Worm (Caenorhabditis elegans) whole organism, L2 larva: ENCODE results near the gene nuo-3.

ENCODE experiments used
- C34F6.9 ChIP-seq: fragments of 150-350 bp; optimal IDR thresholded peaks from 2 replicates; lab custom pipeline; 2014; ENCODE audit warnings: missing biosample characterization, missing genetic modification characterization
- F13H6.1 ChIP-seq: sonication (generic microtip); optimal IDR thresholded peaks from 2 replicates; lab custom pipeline; 2016; ENCODE audit warnings: missing genetic modification characterization, missing compliant biosample characterization
- R02D3.7 ChIP-seq: fragments of 150-350 bp; optimal IDR thresholded peaks from 2 replicates; lab custom pipeline; 2014; ENCODE audit warnings: missing biosample characterization, missing genetic modification characterization
- Y55F3AM.14 ChIP-seq: fragments of 200-800 bp; sonication (Bioruptor generic); optimal IDR thresholded peaks from 2 replicates; lab custom pipeline; 2018; ENCODE audit warnings: mild to moderate bottlenecking, missing genetic modification characterization, missing compliant biosample characterization
- ZK546.5 ChIP-seq: sonication (generic microtip); optimal IDR thresholded peaks from 2 replicates; lab custom pipeline; 2017; ENCODE audit warnings: missing biosample characterization, missing genetic modification characterization
- alr-1 ChIP-seq: fragments of 150-350 bp; optimal IDR thresholded peaks from 2 replicates; lab custom pipeline; 2014; ENCODE audit warnings: missing biosample characterization, missing genetic modification characterization
- aly-2 ChIP-seq: fragments of 150-350 bp; optimal IDR thresholded peaks from 2 replicates; lab custom pipeline; 2014; ENCODE audit warnings: missing biosample characterization, missing genetic modification characterization
- ama-1 ChIP-seq: fragments of 150-350 bp; optimal IDR thresholded peaks from 2 replicates; lab custom pipeline; 2018; ENCODE audit warnings: inconsistent platforms
- blmp-1 ChIP-seq: sonication (generic microtip); optimal IDR thresholded peaks from 2 replicates; lab custom pipeline; 2017; ENCODE audit warnings: missing genetic modification characterization, mild to moderate bottlenecking, missing compliant biosample characterization, antibody characterized with exemption, moderate library complexity; ENCODE audit not compliant: insufficient read depth
- ceh-16 ChIP-seq: fragments of 150-350 bp; optimal IDR thresholded peaks from 2 replicates; lab custom pipeline; 2014; ENCODE audit warnings: missing biosample characterization, missing genetic modification characterization
- ceh-82 ChIP-seq: fragments of 150-350 bp; optimal IDR thresholded peaks from 2 replicates; lab custom pipeline; 2014; ENCODE audit warnings: missing biosample characterization, missing genetic modification characterization
- crh-2 ChIP-seq: sonication (generic microtip); optimal IDR thresholded peaks from 2 replicates; lab custom pipeline; 2017; ENCODE audit warnings: missing biosample characterization, missing genetic modification characterization
- egl-27 ChIP-seq: sonication (generic microtip); optimal IDR thresholded peaks from 3 replicates; lab custom pipeline; 2017; ENCODE audit warnings: missing biosample characterization, missing genetic modification reagents, missing genetic modification characterization
- elt-1 ChIP-seq: fragments of 150-350 bp; optimal IDR thresholded peaks from 2 replicates; lab custom pipeline; 2014; ENCODE audit warnings: missing biosample characterization, missing genetic modification characterization
- fos-1 ChIP-seq: fragments of 150-350 bp; optimal IDR thresholded peaks from 2 replicates; lab custom pipeline; 2014; ENCODE audit warnings: missing biosample characterization, missing genetic modification characterization
- gmeb-1 ChIP-seq: fragments of 150-350 bp; optimal IDR thresholded peaks from 2 replicates; lab custom pipeline; 2014; ENCODE audit warnings: missing biosample characterization, missing genetic modification characterization
- lin-11 ChIP-seq: fragments of 150-350 bp; sonication (generic microtip); optimal IDR thresholded peaks from 2 replicates; lab custom pipeline; 2014; ENCODE audit warnings: missing biosample characterization, missing genetic modification characterization, inconsistent platforms, mixed read lengths
- lin-13 ChIP-seq: fragments of 150-350 bp; optimal IDR thresholded peaks from 2 replicates; lab custom pipeline; 2014; ENCODE audit warnings: missing biosample characterization, missing genetic modification reagents, missing genetic modification characterization
- lin-39 ChIP-seq: fragments of 150-350 bp; optimal IDR thresholded peaks from 2 replicates; lab custom pipeline; 2014; ENCODE audit warnings: missing biosample characterization, missing genetic modification reagents, missing genetic modification characterization
- lsy-2 ChIP-seq, 2 experiments: fragments of 150-350 bp in 1 of 2; sonication (generic microtip) in 1 of 2; optimal IDR thresholded peaks; 2 replicates each; lab custom pipeline; 2014 to 2017; ENCODE audit warnings: missing biosample characterization in 2 of 2, missing genetic modification characterization in 2 of 2
- mab-5 ChIP-seq: fragments of 150-350 bp; optimal IDR thresholded peaks from 2 replicates; lab custom pipeline; 2014; ENCODE audit warnings: missing biosample characterization, missing genetic modification characterization
- mbf-1 ChIP-seq: sonication (generic microtip); optimal IDR thresholded peaks from 2 replicates; lab custom pipeline; 2017; ENCODE audit warnings: missing biosample characterization, missing genetic modification characterization
- mdl-1 ChIP-seq, 2 experiments: fragments of 150-350 bp in 1 of 2; sonication (generic microtip) in 1 of 2; optimal IDR thresholded peaks; 2 replicates each; lab custom pipeline; 2017; ENCODE audit warnings: missing biosample characterization in 2 of 2, missing genetic modification characterization in 2 of 2
- nhr-10 ChIP-seq: sonication (generic microtip); optimal IDR thresholded peaks from 2 replicates; lab custom pipeline; 2017; ENCODE audit warnings: missing biosample characterization, missing genetic modification characterization
- nhr-12 ChIP-seq: fragments of 150-350 bp; optimal IDR thresholded peaks from 2 replicates; lab custom pipeline; 2014; ENCODE audit warnings: missing biosample characterization, missing genetic modification characterization
- nhr-129 ChIP-seq: fragments of 150-350 bp; optimal IDR thresholded peaks from 2 replicates; lab custom pipeline; 2014; ENCODE audit warnings: missing biosample characterization, missing genetic modification characterization
- nhr-21 ChIP-seq: fragments of 150-350 bp; optimal IDR thresholded peaks from 2 replicates; lab custom pipeline; 2014; ENCODE audit warnings: missing biosample characterization, missing genetic modification characterization
- nhr-25 ChIP-seq: fragments of 150-350 bp; sonication (generic microtip); optimal IDR thresholded peaks from 3 replicates; lab custom pipeline; 2014; ENCODE audit warnings: missing biosample characterization, missing genetic modification characterization
- nhr-6 ChIP-seq: fragments of 150-350 bp; optimal IDR thresholded peaks from 2 replicates; lab custom pipeline; 2014; ENCODE audit warnings: missing biosample characterization, missing genetic modification characterization
- nhr-77 ChIP-seq: fragments of 150-350 bp; optimal IDR thresholded peaks from 2 replicates; lab custom pipeline; 2014; ENCODE audit warnings: missing biosample characterization, missing genetic modification characterization
- peb-1 ChIP-seq: fragments of 150-350 bp; optimal IDR thresholded peaks from 2 replicates; lab custom pipeline; 2014; ENCODE audit warnings: missing biosample characterization, missing genetic modification characterization
- sem-4 ChIP-seq: fragments of 150-350 bp; optimal IDR thresholded peaks from 2 replicates; lab custom pipeline; 2014; ENCODE audit warnings: missing biosample characterization, missing genetic modification reagents, missing genetic modification characterization
- skn-1 ChIP-seq: sonication (generic microtip); optimal IDR thresholded peaks from 2 replicates; lab custom pipeline; 2017; ENCODE audit warnings: missing biosample characterization, missing genetic modification characterization
- sma-3 ChIP-seq: sonication (generic microtip); optimal IDR thresholded peaks from 2 replicates; lab custom pipeline; 2016; ENCODE audit warnings: missing genetic modification reagents, missing genetic modification characterization, missing compliant biosample characterization
- sma-9 ChIP-seq, 2 experiments: fragments of 150-350 bp in 1 of 2; sonication (generic microtip) in 1 of 2; optimal IDR thresholded peaks; 2 replicates each; lab custom pipeline; 2014 to 2016; ENCODE audit warnings: missing genetic modification characterization in 2 of 2, mild to moderate bottlenecking in 1 of 2, missing biosample characterization in 1 of 2, missing compliant biosample characterization in 1 of 2, missing genetic modification reagents in 1 of 2, moderate library complexity in 1 of 2
- snpc-4 ChIP-seq: fragments of 150-350 bp; optimal IDR thresholded peaks from 2 replicates; lab custom pipeline; 2014; ENCODE audit warnings: missing biosample characterization, missing genetic modification characterization
- unc-39 ChIP-seq: fragments of 150-350 bp; optimal IDR thresholded peaks from 2 replicates; lab custom pipeline; 2014; ENCODE audit warnings: missing biosample characterization, missing genetic modification characterization
- unc-55 ChIP-seq: fragments of 150-350 bp; sonication (generic microtip); optimal IDR thresholded peaks from 3 replicates; lab custom pipeline; 2014; ENCODE audit warnings: missing biosample characterization, missing genetic modification reagents, missing genetic modification characterization
- unc-62 ChIP-seq: fragments of 150-350 bp; optimal IDR thresholded peaks from 2 replicates; lab custom pipeline; 2014; ENCODE audit warnings: missing biosample characterization, missing genetic modification reagents, missing genetic modification characterization
- zag-1 ChIP-seq: fragments of 150-350 bp; optimal IDR thresholded peaks from 2 replicates; lab custom pipeline; 2014; ENCODE audit warnings: missing biosample characterization, missing genetic modification characterization
- ztf-1 ChIP-seq: fragments of 200-800 bp; sonication (Bioruptor generic); conservative IDR thresholded peaks from 2 replicates; pipeline ENCODE4 v1.3.6; 2022; ENCODE audit warnings: missing genetic modification characterization, missing compliant biosample characterization
- ztf-11 ChIP-seq: sonication (generic microtip); optimal IDR thresholded peaks from 2 replicates; lab custom pipeline; 2017; ENCODE audit warnings: missing biosample characterization, missing genetic modification characterization
- ztf-4 ChIP-seq: fragments of 150-350 bp; optimal IDR thresholded peaks from 2 replicates; lab custom pipeline; 2014; ENCODE audit warnings: missing biosample characterization, missing genetic modification characterization

nuo-3 gene

DNA sequence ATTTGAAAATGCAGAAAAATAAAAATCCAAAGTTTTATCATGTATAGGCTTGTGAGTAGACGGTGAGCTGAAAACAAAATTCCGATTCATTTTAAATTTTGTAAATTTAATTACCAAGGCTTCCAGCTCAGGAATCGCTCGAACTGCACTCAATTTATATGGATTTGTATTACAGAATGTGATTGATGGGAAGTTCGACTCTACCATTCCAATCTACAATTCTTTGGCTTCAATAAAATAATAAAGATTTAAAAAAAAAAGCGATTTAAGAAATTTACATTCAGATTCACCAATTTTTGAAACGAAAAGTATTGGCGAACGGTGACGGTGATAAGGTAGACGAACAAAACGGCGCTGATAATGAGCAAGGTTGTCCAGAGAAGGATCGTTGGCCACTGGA lies 26.7 kb downstream of the nuo-3 start:
- TF ChIP-seq unc-62 (GFP tag; lab: Kevin White, UChicago) (no peak), mbf-1 (no peak), nhr-6 (tag; lab: Kevin White, UChicago) (no peak), F13H6.1 (no peak), unc-55 (GFP tag; lab: Kevin White, UChicago) (no peak), lin-13 (no peak), mdl-1 (tag; optimal IDR thresholded peaks at IDR 0.05; lab: Kevin White, UChicago) (no peak), Y55F3AM.14 (GFP tag; lab: Kevin White, UChicago) (no peak), elt-1 (tag; lab: Kevin White, UChicago) (no peak), peb-1 (tag; lab: Kevin White, UChicago) (no peak), ZK546.5 (tag; lab: Kevin White, UChicago) (no peak), ceh-82 (tag; lab: Kevin White, UChicago) (no peak), mab-5 (no peak), C34F6.9 (tag; lab: Kevin White, UChicago) (no peak), lin-39 (no peak), alr-1 (tag; lab: Kevin White, UChicago) (no peak), blmp-1 (tag; lab: Kevin White, UChicago) (no peak), unc-39 (tag; lab: Kevin White, UChicago) (no peak), lin-11 (tag; lab: Kevin White, UChicago) (no peak)

DNA sequence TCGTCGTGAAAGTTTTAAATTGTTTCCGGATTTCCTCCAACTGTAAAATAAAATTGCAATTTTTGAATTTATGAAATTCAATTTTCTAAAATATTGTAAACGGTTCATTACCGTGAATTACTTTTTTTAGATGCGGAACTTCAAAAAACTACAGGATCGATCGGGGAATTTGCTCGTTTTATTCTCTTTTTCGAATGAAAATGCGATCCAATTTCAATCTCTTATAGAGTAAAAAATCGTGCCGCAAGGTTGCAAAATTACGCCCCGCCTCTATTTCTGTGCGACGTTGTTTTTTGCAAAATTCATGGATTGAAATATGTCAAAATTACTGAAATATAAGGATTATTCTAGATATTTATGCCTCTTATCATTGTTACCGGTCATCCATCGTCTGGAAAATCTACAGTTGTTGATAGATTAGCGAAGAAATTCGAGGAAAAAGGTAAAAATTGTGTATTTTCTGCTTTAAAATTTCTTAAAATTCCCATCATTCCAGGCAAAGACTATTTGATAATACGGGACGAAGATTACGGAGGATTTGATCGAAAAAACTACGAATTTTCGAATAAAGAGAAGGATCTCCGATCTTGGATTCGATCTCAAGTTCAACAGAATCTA lies 28.0 kb downstream of the nuo-3 start, which contains the start of gene Y57G11C.43:
Y57G11C.43 (plus strand) TSS at position 224 of the 618 bp plus-strand sequence.
- TF ChIP-seq elt-1 (tag; lab: Kevin White, UChicago) (no peak), sma-3 (no peak), ama-1 (lab: Kevin White, UChicago) (no peak), skn-1 (no peak), unc-55 (GFP tag; lab: Kevin White, UChicago) (no peak), ceh-82 (tag; lab: Kevin White, UChicago) (no peak), gmeb-1 (tag; lab: Kevin White, UChicago) (no peak), R02D3.7 (tag; lab: Kevin White, UChicago) (no peak)

DNA sequence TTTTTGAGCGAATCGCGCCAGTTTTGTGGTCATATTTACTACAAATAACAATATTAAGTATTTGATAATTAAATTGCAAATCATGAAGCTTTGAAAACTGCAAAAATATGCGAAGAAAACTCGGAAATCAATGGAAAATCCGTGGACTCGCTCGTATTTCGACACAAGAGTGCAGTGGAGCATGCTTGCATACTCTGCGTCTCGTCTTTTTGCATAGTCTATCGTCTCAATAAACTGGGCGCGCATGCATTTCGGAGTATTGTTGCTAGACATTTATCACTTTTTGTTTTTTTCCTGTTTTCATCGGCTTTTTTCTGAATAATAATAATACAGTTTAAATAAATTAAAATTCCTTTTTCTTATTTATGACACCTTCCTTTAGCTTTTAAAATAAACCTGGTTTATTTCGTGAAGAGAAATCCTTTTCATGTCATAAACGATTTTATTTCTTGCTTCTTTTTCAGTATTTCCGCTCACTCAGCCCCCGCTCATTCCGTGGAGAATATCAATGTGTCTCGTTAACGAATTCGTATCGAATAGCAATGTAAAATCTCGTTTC lies 29.6 kb downstream of the nuo-3 start, which contains the start of the genes mrps-7 and Y57G11C.3:
mrps-7 (minus strand) TSS at position 38 of the 559 bp plus-strand sequence.
Y57G11C.3 (plus strand) TSS at position 509 of the 559 bp plus-strand sequence.
- TF ChIP-seq nhr-25 (tag; lab: Kevin White, UChicago) (peak; percentile 92), elt-1 (tag; lab: Kevin White, UChicago) (no peak), nhr-77 (peak; percentile 37), gmeb-1 (tag; lab: Kevin White, UChicago) (peak; percentile 91), egl-27 (peak; percentile 86), crh-2 (tag; lab: Kevin White, UChicago) (peak; percentile 94), zag-1 (tag; lab: Kevin White, UChicago) (peak; percentile 73), Y55F3AM.14 (GFP tag; lab: Kevin White, UChicago) (peak; percentile 14), ceh-82 (tag; lab: Kevin White, UChicago) (peak; percentile 63), ama-1 (lab: Kevin White, UChicago) (peak; percentile 72), mab-5 (peak; percentile 91), nhr-129 (tag; lab: Kevin White, UChicago) (peak; percentile 95), sma-9 (GFP tag; optimal IDR thresholded peaks at IDR 0.05; lab: Kevin White, UChicago) (peak; percentile 89), sma-9 (tag; optimal IDR thresholded peaks at IDR 0.05; lab: Kevin White, UChicago) (no peak), nhr-6 (tag; lab: Kevin White, UChicago) (peak; percentile 90), ceh-16 (tag; lab: Kevin White, UChicago) (peak; percentile 86), nhr-21 (tag; lab: Kevin White, UChicago) (peak; percentile 93), lin-11 (tag; lab: Kevin White, UChicago) (peak; percentile 91), blmp-1 (tag; lab: Kevin White, UChicago) (peak; percentile 70), aly-2 (no peak), ztf-1 (GFP tag; lab: Robert Waterston, UW) (no peak), sma-3 (peak; percentile 93), skn-1 (no peak), R02D3.7 (tag; lab: Kevin White, UChicago) (peak; percentile 96), lsy-2 (tag; optimal IDR thresholded peaks at IDR 0.05; lab: Kevin White, UChicago) (peak; percentile 91 to 95), snpc-4 (tag; lab: Kevin White, UChicago) (peak; percentile 83), mdl-1 (tag; optimal IDR thresholded peaks at IDR 0.05; lab: Kevin White, UChicago) (peak; percentile 70 to 78), nhr-10 (tag; lab: Kevin White, UChicago) (peak; percentile 47), unc-55 (GFP tag; lab: Kevin White, UChicago) (peak; percentile 99), lin-13 (peak; percentile 93), F13H6.1 (peak; percentile 88), lin-39 (peak; percentile 82), ZK546.5 (tag; lab: Kevin White, UChicago) (no peak), unc-62 (GFP tag; lab: Kevin White, UChicago) (no peak), sem-4 (peak; percentile 71), ztf-4 (tag; lab: Kevin White, UChicago) (peak; percentile 79), nhr-12 (tag; lab: Kevin White, UChicago) (no peak), C34F6.9 (tag; lab: Kevin White, UChicago) (peak; percentile 97), ztf-11 (peak; percentile 55), mbf-1 (no peak), fos-1 (tag; lab: Kevin White, UChicago) (peak; percentile 68)
